Worm (Caenorhabditis elegans) whole organism, young adult: Measurements from ENCODE around the gene nhr-41.
A peak's percentile ranks its signal among the peaks of the same experiment; 100 is the strongest.

ENCODE experiments used
- C06A6.2 ChIP-seq: fragments of 200-800 bp; sonication (Bioruptor generic); conservative IDR thresholded peaks from 2 replicates; pipeline ENCODE4 v1.3.6; 2022; ENCODE audit warnings: missing genetic modification characterization, missing compliant biosample characterization
- F10E7.11 ChIP-seq: sonication (generic microtip); optimal IDR thresholded peaks from 2 replicates; lab custom pipeline; 2017; ENCODE audit warnings: mild to moderate bottlenecking, missing genetic modification characterization, moderate library complexity, missing compliant biosample characterization
- F33H1.4 ChIP-seq: fragments of 200-800 bp; sonication (Bioruptor generic); IDR thresholded peaks from 2 replicates; pipeline ENCODE4 v1.3.6; 2022; ENCODE audit warnings: missing genetic modification reagents, missing genetic modification characterization, missing compliant biosample characterization
- F39B2.1 ChIP-seq: fragments of 200-800 bp; sonication (Bioruptor generic); IDR thresholded peaks from 2 replicates; pipeline ENCODE4 v1.3.6; 2022; ENCODE audit warnings: missing genetic modification reagents, missing genetic modification characterization, missing compliant biosample characterization
- F52B5.7 ChIP-seq: sonication (generic microtip); optimal IDR thresholded peaks from 2 replicates; lab custom pipeline; 2016; ENCODE audit warnings: mild to moderate bottlenecking, missing genetic modification characterization, missing compliant biosample characterization
- T26A5.8 ChIP-seq: sonication (generic microtip); optimal IDR thresholded peaks from 2 replicates; lab custom pipeline; 2016; ENCODE audit warnings: missing genetic modification characterization, missing compliant biosample characterization
- Y56A3A.18 ChIP-seq: fragments of 200-800 bp; sonication (Bioruptor generic); IDR thresholded peaks from 2 replicates; pipeline ENCODE4 v1.3.6; 2022; ENCODE audit warnings: missing genetic modification reagents, missing genetic modification characterization, missing compliant biosample characterization
- Y67H2A.10 ChIP-seq: fragments of 200-800 bp; sonication (Bioruptor generic); conservative IDR thresholded peaks from 2 replicates; pipeline ENCODE4 v1.3.6; 2022; ENCODE audit warnings: missing genetic modification reagents, missing genetic modification characterization, missing compliant biosample characterization
- Y95B8A.8 ChIP-seq: fragments of 200-800 bp; sonication (Bioruptor generic); IDR thresholded peaks from 2 replicates; pipeline ENCODE4 v1.3.6; 2022; ENCODE audit warnings: missing genetic modification reagents, missing genetic modification characterization, missing compliant biosample characterization
- attf-3 ChIP-seq: fragments of 200-800 bp; sonication (Bioruptor generic); conservative IDR thresholded peaks from 2 replicates; pipeline ENCODE4 v1.3.6; 2022; ENCODE audit warnings: missing genetic modification reagents, missing genetic modification characterization, missing compliant biosample characterization
- attf-5 ChIP-seq: fragments of 200-800 bp; sonication (Bioruptor generic); optimal IDR thresholded peaks from 2 replicates; lab custom pipeline; 2018; ENCODE audit warnings: mild to moderate bottlenecking, missing genetic modification characterization, missing compliant biosample characterization
- cebp-2 ChIP-seq: fragments of 200-800 bp; sonication (Bioruptor generic); IDR thresholded peaks from 2 replicates; pipeline ENCODE4 v1.3.6; 2022; ENCODE audit warnings: missing genetic modification characterization, missing compliant biosample characterization
- ceh-91 ChIP-seq: fragments of 200-800 bp; sonication (Bioruptor generic); IDR thresholded peaks from 2 replicates; pipeline ENCODE4 v1.3.6; 2022; ENCODE audit warnings: missing genetic modification reagents, missing genetic modification characterization, missing compliant biosample characterization
- die-1 ChIP-seq: sonication (generic microtip); optimal IDR thresholded peaks from 2 replicates; lab custom pipeline; 2016; ENCODE audit warnings: missing genotype, mild to moderate bottlenecking, missing genetic modification characterization, missing compliant biosample characterization
- dpl-1 ChIP-seq: fragments of 150-350 bp; optimal IDR thresholded peaks from 2 replicates; lab custom pipeline; 2014; ENCODE audit warnings: missing biosample characterization, missing genetic modification reagents, missing genetic modification characterization
- egl-44 ChIP-seq: fragments of 200-800 bp; sonication (Bioruptor generic); IDR thresholded peaks from 2 replicates; pipeline ENCODE4 v1.3.6; 2022; ENCODE audit warnings: missing genetic modification reagents, missing genetic modification characterization, missing compliant biosample characterization
- egrh-3 ChIP-seq: fragments of 200-800 bp; sonication (Bioruptor generic); IDR thresholded peaks from 2 replicates; pipeline ENCODE4 v1.3.6; 2022; ENCODE audit warnings: missing genetic modification reagents, missing genetic modification characterization, missing compliant biosample characterization
- hmg-1.2 ChIP-seq: fragments of 200-800 bp; sonication (Bioruptor generic); IDR thresholded peaks from 2 replicates; pipeline ENCODE4 v1.3.6; 2022; ENCODE audit warnings: missing genetic modification reagents, missing genetic modification characterization, missing compliant biosample characterization
- hmg-20 ChIP-seq: fragments of 200-800 bp; sonication (Bioruptor generic); IDR thresholded peaks from 2 replicates; pipeline ENCODE4 v1.3.6; 2022; ENCODE audit warnings: missing genetic modification reagents, missing genetic modification characterization, missing compliant biosample characterization
- let-526 ChIP-seq: fragments of 200-800 bp; sonication (Bioruptor generic); IDR thresholded peaks from 2 replicates; pipeline ENCODE4 v1.3.6; 2022; ENCODE audit warnings: missing genetic modification reagents, missing genetic modification characterization, missing compliant biosample characterization
- lin-40 ChIP-seq: sonication (generic microtip); optimal IDR thresholded peaks from 2 replicates; lab custom pipeline; 2016; ENCODE audit warnings: missing genetic modification characterization, mild to moderate bottlenecking, missing compliant biosample characterization, missing genotype, missing genetic modification reagents
- lin-54 ChIP-seq: fragments of 200-800 bp; sonication (Bioruptor generic); optimal IDR thresholded peaks from 2 replicates; lab custom pipeline; 2018; ENCODE audit warnings: mild to moderate bottlenecking, missing genetic modification characterization, missing compliant biosample characterization
- lir-1 ChIP-seq: fragments of 200-800 bp; sonication (Bioruptor generic); conservative IDR thresholded peaks from 2 replicates; pipeline ENCODE4 v1.3.6; 2022; ENCODE audit warnings: missing genetic modification reagents, missing genetic modification characterization, missing compliant biosample characterization
- lsy-27 ChIP-seq: sonication (generic microtip); optimal IDR thresholded peaks from 2 replicates; lab custom pipeline; 2017; ENCODE audit warnings: missing genetic modification characterization, mild to moderate bottlenecking, missing compliant biosample characterization, antibody characterized with exemption, missing genotype, borderline replicate concordance; ENCODE audit not compliant: insufficient read depth
- mcd-1 ChIP-seq: fragments of 200-800 bp; sonication (Bioruptor generic); IDR thresholded peaks from 2 replicates; pipeline ENCODE4 v1.3.6; 2022; ENCODE audit warnings: missing genetic modification reagents, missing genetic modification characterization, missing compliant biosample characterization
- mxl-1 ChIP-seq: sonication (generic microtip); optimal IDR thresholded peaks from 2 replicates; lab custom pipeline; 2016; ENCODE audit warnings: missing genetic modification characterization, missing compliant biosample characterization
- nfya-2 ChIP-seq: fragments of 200-800 bp; sonication (Bioruptor generic); IDR thresholded peaks from 2 replicates; pipeline ENCODE4 v1.3.6; 2022; ENCODE audit warnings: missing genetic modification reagents, missing genetic modification characterization, missing compliant biosample characterization
- nfyb-1 ChIP-seq: fragments of 200-800 bp; sonication (Bioruptor generic); IDR thresholded peaks from 2 replicates; pipeline ENCODE4 v1.3.6; 2022; ENCODE audit warnings: missing genetic modification reagents, missing genetic modification characterization, missing compliant biosample characterization
- nhr-120 ChIP-seq: fragments of 200-800 bp; sonication (Bioruptor generic); IDR thresholded peaks from 2 replicates; pipeline ENCODE4 v1.3.6; 2022; ENCODE audit warnings: missing genetic modification characterization, missing compliant biosample characterization
- nhr-80 ChIP-seq: sonication (generic microtip); optimal IDR thresholded peaks from 2 replicates; lab custom pipeline; 2016; ENCODE audit warnings: missing genetic modification characterization, missing compliant biosample characterization
- rec-8 ChIP-seq, 2 experiments: sonication (generic microtip); optimal IDR thresholded peaks; 2 replicates each; lab custom pipeline; 2016; ENCODE audit warnings: mild to moderate bottlenecking in 2 of 2, missing genetic modification characterization in 2 of 2, missing genetic modification reagents in 2 of 2, missing genotype in 2 of 2, missing biosample characterization in 1 of 2, missing compliant biosample characterization in 1 of 2, moderate library complexity in 1 of 2
- rpc-1 ChIP-seq, 2 experiments: fragments of 150-350 bp in 1 of 2; sonication (generic microtip) in 1 of 2; optimal IDR thresholded peaks; 2 replicates each; lab custom pipeline; 2014 to 2018; ENCODE audit warnings: missing biosample characterization in 1 of 2, missing genetic modification characterization in 1 of 2, missing genetic modification reagents in 1 of 2, missing genotype in 1 of 2
- snpc-3.4 ChIP-seq: sonication (generic microtip); optimal IDR thresholded peaks from 2 replicates; lab custom pipeline; 2017; ENCODE audit warnings: missing genetic modification characterization, mild to moderate bottlenecking, missing compliant biosample characterization, antibody characterized with exemption, moderate library complexity, missing genotype, missing genetic modification reagents
- sptf-2 ChIP-seq: fragments of 200-800 bp; sonication (Bioruptor generic); optimal IDR thresholded peaks from 2 replicates; lab custom pipeline; 2018; ENCODE audit warnings: mild to moderate bottlenecking, missing genetic modification characterization, missing compliant biosample characterization
- tbp1 ChIP-seq: fragments of 200-800 bp; sonication (Bioruptor generic); optimal IDR thresholded peaks from 2 replicates; lab custom pipeline; 2018; ENCODE audit warnings: mild to moderate bottlenecking, missing genetic modification characterization, missing compliant biosample characterization
- zfh-2 ChIP-seq: fragments of 200-800 bp; sonication (Bioruptor generic); conservative IDR thresholded peaks from 2 replicates; pipeline ENCODE4 v1.3.6; 2022; ENCODE audit warnings: missing genetic modification reagents, missing genetic modification characterization, missing compliant biosample characterization
- ztf-18 ChIP-seq: sonication (generic microtip); optimal IDR thresholded peaks from 2 replicates; lab custom pipeline; 2016; ENCODE audit warnings: missing genotype, mild to moderate bottlenecking, missing genetic modification characterization, missing compliant biosample characterization
- ztf-22 ChIP-seq: fragments of 200-800 bp; sonication (Bioruptor generic); optimal IDR thresholded peaks from 2 replicates; lab custom pipeline; 2018; ENCODE audit warnings: mild to moderate bottlenecking, missing genetic modification characterization, moderate library complexity, missing compliant biosample characterization
- ztf-26 ChIP-seq: sonication (generic microtip); optimal IDR thresholded peaks from 2 replicates; lab custom pipeline; 2017; ENCODE audit warnings: missing genetic modification characterization, missing compliant biosample characterization
- ztf-28 ChIP-seq: fragments of 200-800 bp; sonication (Bioruptor generic); IDR thresholded peaks from 2 replicates; pipeline ENCODE4 v1.3.6; 2022; ENCODE audit warnings: missing genetic modification reagents, missing genetic modification characterization, missing compliant biosample characterization

Gene nhr-41

ce11 chrIV:1353811-1354210 is 32.2 kb upstream of the nhr-41 start:
- TF ChIP-seq ztf-26 (tag; lab: Kevin White, UChicago) (no peak), nfya-2 (GFP tag; lab: Robert Waterston, UW) (no peak), T26A5.8 (no peak), zfh-2 (peak; percentile 91), egrh-3 (GFP tag; lab: Robert Waterston, UW) (peak; percentile 79; the same call in 1 of the 2 replicates)

ce11 chrIV:1355147-1355546 is 30.9 kb upstream of the nhr-41 start, which contains the start of gene col-104:
TSS of gene col-104 (minus strand) at chrIV:1355305.
- no peak for TF ChIP-seq let-526
- no peak for TF ChIP-seq egl-44
- TF ChIP-seq tbp1 (GFP tag; lab: Kevin White, UChicago), result peak; percentile 37
- TF ChIP-seq, all 124 proteins: peak for 1

- TF ChIP-seq ztf-28 (GFP tag; lab: Robert Waterston, UW) (0 out of 2 replicates have a peak, but pooled peaks have one; percentile 23), F52B5.7 (tag; lab: Kevin White, UChicago) (peak; percentile 66), egrh-3 (GFP tag; lab: Robert Waterston, UW) (peak; percentile 99), mcd-1 (GFP tag; lab: Robert Waterston, UW) (peak; percentile 53; the same call in 1 of the 2 replicates), egl-44 (no peak), attf-3 (GFP tag; lab: Robert Waterston, UW) (0 out of 2 replicates have a peak, but pooled peaks have one; percentile 12), rec-8 (tag; optimal IDR thresholded peaks at IDR 0.05; lab: Kevin White, UChicago) (no peak), Y67H2A.10 (no peak), ceh-91 (GFP tag; lab: Robert Waterston, UW) (0 out of 2 replicates have a peak, but pooled peaks have one; percentile 10), nfyb-1 (GFP tag; lab: Robert Waterston, UW) (0 out of 2 replicates have a peak, but pooled peaks have one; percentile 65), cebp-2 (GFP tag; lab: Robert Waterston, UW) (0 out of 2 replicates have a peak, but pooled peaks have one; percentile 10), lin-54 (GFP tag; lab: Kevin White, UChicago) (no peak), lir-1 (GFP tag; lab: Robert Waterston, UW) (no peak), zfh-2 (peak; percentile 96)
Measured at ce11 chrIV:1358109-1358508, 27.9 kb upstream of the nhr-41 start.

- TF ChIP-seq attf-5 (GFP tag; lab: Kevin White, UChicago) (no peak), Y56A3A.18 (no peak), F10E7.11 (tag; lab: Kevin White, UChicago) (no peak), sptf-2 (GFP tag; lab: Kevin White, UChicago) (no peak), ztf-18 (no peak), die-1 (no peak), nhr-120 (no peak), hmg-20 (no peak), F33H1.4 (no peak)
Measured at ce11 chrIV:1359125-1359524, 26.9 kb upstream of the nhr-41 start, which contains the start of gene col-105. TSS of gene col-105 (minus strand) at chrIV:1359225.

ce11 chrIV:1361616-1362228 is 24.3 kb upstream of the nhr-41 start:
- TF ChIP-seq zfh-2 (peak; percentile 82), C06A6.2 (GFP tag; lab: Robert Waterston, UW) (no peak), F39B2.1 (GFP tag; lab: Robert Waterston, UW) (no peak), hmg-1.2 (peak; percentile 23; the same call in 1 of the 2 replicates), lsy-27 (no peak), snpc-3.4 (tag; lab: Kevin White, UChicago) (no peak), lin-40 (no peak), egrh-3 (GFP tag; lab: Robert Waterston, UW) (peak; percentile 21; the same call in 1 of the 2 replicates), mxl-1 (tag; lab: Kevin White, UChicago) (no peak), nhr-120 (no peak), rpc-1 (optimal IDR thresholded peaks at IDR 0.05; lab: Kevin White, UChicago) (no peak), rpc-1 (tag; optimal IDR thresholded peaks at IDR 0.05; lab: Kevin White, UChicago) (no peak), nhr-80 (tag; lab: Kevin White, UChicago) (no peak), die-1 (no peak), dpl-1 (GFP tag; lab: Kevin White, UChicago) (no peak), ztf-22 (GFP tag; lab: Kevin White, UChicago) (no peak), Y95B8A.8 (no peak), T26A5.8 (no peak), hmg-20 (no peak), F33H1.4 (no peak), sptf-2 (GFP tag; lab: Kevin White, UChicago) (no peak)
